Worm (Caenorhabditis elegans): ENCODE results near the gene nhr-39.

DNA sequence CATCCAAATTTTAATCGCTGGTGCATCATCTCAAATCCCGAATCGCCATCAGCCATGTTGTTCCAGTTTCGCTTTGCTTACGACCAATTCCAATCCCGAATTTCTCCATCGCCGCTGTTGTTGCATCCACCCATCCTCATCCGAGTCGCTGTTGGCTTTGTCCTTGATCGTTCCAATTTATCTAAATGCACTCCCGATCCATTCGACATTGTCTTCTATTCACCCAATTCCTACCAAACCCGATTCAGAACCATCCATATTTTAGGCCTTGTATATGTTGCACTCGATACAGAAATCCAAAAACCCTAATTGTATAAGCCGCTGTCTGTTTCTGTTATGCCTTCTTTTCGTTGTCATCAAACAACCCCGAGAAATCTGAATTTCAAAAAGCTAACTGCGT, 37.2 kb downstream of the nhr-39 start:
- no peak for TF ChIP-seq ama-1 (optimal IDR thresholded peaks at IDR 0.05)
- no peak for TF ChIP-seq B0310.2 (tag; optimal IDR thresholded peaks at IDR 0.05)
- TF ChIP-seq sea-1 (GFP tag; conservative IDR thresholded peaks at IDR 0.05): no peak
- TF ChIP-seq ceh-13 (GFP tag; optimal IDR thresholded peaks at IDR 0.05): no peak
- no peak for TF ChIP-seq tbx-37 (GFP tag; conservative IDR thresholded peaks at IDR 0.05)
- TF ChIP-seq F13C5.2 (tag; optimal IDR thresholded peaks at IDR 0.05): no peak
- no peak for TF ChIP-seq ceh-36 (tag; optimal IDR thresholded peaks at IDR 0.05)
- TF ChIP-seq aly-1 (tag; optimal IDR thresholded peaks at IDR 0.05): no peak
- TF ChIP-seq tra-4 (tag; optimal IDR thresholded peaks at IDR 0.05): no peak
- no peak for TF ChIP-seq pes-1 (GFP tag; IDR thresholded peaks at IDR 0.05)
- TF ChIP-seq hnd-1 (tag; optimal IDR thresholded peaks at IDR 0.05): no peak
- no peak for TF ChIP-seq scrt-1 (GFP tag; IDR thresholded peaks at IDR 0.05)

All from whole organism, early embryonic.